Fruit fly (Drosophila melanogaster): ENCODE measurements around the gene CG18094.
A peak's percentile ranks its signal among the peaks of the same experiment; 100 is the strongest.

Gene CG18094

DNA sequence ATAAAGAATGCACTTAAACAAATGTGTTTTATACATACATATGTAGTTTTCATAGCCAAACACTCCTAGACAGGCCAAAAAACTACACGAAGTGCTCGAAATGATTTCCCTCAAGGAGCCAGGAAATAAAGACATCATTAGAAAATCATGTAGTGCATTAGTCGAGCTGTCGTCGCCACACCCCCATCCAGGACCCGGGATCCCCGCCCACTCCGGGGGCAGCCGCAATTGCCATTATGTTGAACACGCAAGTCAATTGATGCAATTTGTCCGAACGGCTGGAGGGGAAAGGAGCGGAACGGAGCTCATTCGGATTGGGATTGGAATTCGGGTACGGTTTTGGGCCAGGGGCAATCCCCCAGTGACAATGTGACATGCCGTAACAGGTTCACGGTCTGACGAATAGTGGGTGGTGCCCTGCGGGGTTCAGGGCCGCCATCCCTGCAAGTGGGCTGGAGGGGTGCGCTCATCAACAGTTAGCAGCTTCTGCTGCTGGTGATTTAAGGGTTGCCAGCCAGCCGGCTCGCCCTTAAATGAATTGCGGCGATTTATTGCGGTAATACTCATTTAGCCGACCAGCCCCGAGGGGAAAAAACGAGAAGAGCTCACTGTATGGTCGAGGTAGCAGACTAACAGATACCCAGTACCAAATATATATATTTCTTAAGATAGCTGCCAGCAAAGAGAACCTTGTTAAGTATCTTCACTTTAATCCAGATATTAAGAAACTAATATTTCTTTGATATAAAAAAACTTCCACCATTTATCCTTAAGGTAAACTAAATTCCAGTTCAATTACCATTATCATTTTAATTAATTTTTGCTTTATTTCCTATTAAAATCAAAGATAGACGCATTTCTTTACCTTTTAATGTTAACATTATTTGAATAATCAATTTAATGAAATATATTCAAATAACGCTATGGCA lies 9.4 kb upstream of the CG18094 start:
- no peak for TF ChIP-seq CG32006 (GFP tag; optimal IDR thresholded peaks at IDR 0.05)
- TF ChIP-seq CG8119 (GFP tag; IDR thresholded peaks at IDR 0.05) = no peak
- no peak for TF ChIP-seq dsx (GFP tag; optimal IDR thresholded peaks at IDR 0.05; ENCODE audit: poor library complexity, severe bottlenecking)
- TF ChIP-seq svp (GFP tag) = peak; percentile 23
- no peak for TF ChIP-seq Gug (GFP tag; IDR thresholded peaks at IDR 0.05)
- no peak for TF ChIP-seq CG8632 (GFP tag; optimal IDR thresholded peaks at IDR 0.05)
- no peak for TF ChIP-seq CG6808 (GFP tag; optimal IDR thresholded peaks at IDR 0.05)

DNA sequence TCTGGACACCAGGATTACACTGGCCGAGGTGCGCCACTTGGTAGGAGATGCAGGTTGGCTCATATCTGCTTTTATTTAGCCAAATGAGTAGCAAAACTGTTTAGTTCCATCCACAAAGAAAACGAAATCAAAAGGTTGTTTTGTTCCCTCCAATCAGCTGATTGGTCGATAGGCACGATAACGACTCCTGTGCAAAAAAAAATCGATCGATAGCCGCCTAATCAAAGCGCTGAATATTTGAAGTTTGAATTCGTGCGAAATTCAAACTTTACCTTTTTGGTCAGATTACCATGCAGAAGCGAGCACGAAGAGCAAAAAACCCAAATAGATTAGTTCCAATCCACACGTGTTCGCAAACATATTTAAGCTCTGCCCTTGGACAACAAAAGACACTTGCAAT lies 5.5 kb upstream of the CG18094 start, which contains the start of the genes CG10195 and CG13084:
Gene CG10195 (minus strand): TSS at position 167 of the 400 bp plus-strand sequence.
Gene CG13084 (plus strand): TSS at position 392 of the 400 bp plus-strand sequence.
- TF ChIP-seq CG32006 (GFP tag; optimal IDR thresholded peaks at IDR 0.05) = no peak
- no peak for TF ChIP-seq Hr39 (GFP tag; optimal IDR thresholded peaks at IDR 0.05)
- TF ChIP-seq CG6276 (GFP tag; optimal IDR thresholded peaks at IDR 0.05) = no peak
- TF ChIP-seq CG8119 (GFP tag; IDR thresholded peaks at IDR 0.05) = no peak
- TF ChIP-seq CG6163 (GFP tag; IDR thresholded peaks at IDR 0.05) = no peak
- no peak for TF ChIP-seq CG11762 (GFP tag; optimal IDR thresholded peaks at IDR 0.05; ENCODE audit: insufficient read depth)
- TF ChIP-seq spab (GFP tag; optimal IDR thresholded peaks at IDR 0.05) = no peak
- no peak for TF ChIP-seq dac (GFP tag; optimal IDR thresholded peaks at IDR 0.05)
- no peak for TF ChIP-seq OdsH (GFP tag; optimal IDR thresholded peaks at IDR 0.05)
- no peak for TF ChIP-seq Sox102F (GFP tag; optimal IDR thresholded peaks at IDR 0.05)
- TF ChIP-seq lz (GFP tag; optimal IDR thresholded peaks at IDR 0.05) = no peak
- no peak for TF ChIP-seq Hr4 (GFP tag; optimal IDR thresholded peaks at IDR 0.05)
- TF ChIP-seq CG3032 (tag; optimal IDR thresholded peaks at IDR 0.05) = no peak
- TF ChIP-seq CG8632 (GFP tag; optimal IDR thresholded peaks at IDR 0.05) = no peak
- TF ChIP-seq CG6792 (GFP tag; optimal IDR thresholded peaks at IDR 0.05) = no peak
- TF ChIP-seq eg (GFP tag; IDR thresholded peaks at IDR 0.05) = no peak
- TF ChIP-seq CG31627 (GFP tag; optimal IDR thresholded peaks at IDR 0.05) = no peak
- no peak for TF ChIP-seq CG15336 (GFP tag; IDR thresholded peaks at IDR 0.05)
- TF ChIP-seq topi (GFP tag; optimal IDR thresholded peaks at IDR 0.05) = no peak
- no peak for TF ChIP-seq Gug (GFP tag; IDR thresholded peaks at IDR 0.05)

DNA sequence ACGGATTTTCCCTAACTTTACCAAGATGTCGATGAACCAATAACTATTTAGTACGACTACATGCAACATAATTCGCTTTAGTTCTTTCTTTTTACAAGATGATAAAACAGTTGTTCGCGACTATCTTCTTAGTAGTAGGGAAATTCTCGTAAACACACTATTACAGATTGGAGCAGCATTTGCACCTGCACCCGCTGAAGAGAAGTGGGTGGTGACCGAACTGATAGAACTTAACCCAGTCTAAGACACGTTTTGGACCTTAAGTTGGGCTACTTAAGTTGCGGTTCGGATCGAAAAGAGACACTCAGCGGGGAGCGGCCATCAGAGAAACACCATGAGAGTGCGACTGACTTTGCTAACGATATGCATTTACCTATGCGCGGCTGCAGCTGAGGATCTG lies 2.9 kb upstream of the CG18094 start, which contains the start of gene CG13083:
Gene CG13083 (plus strand): TSS at position 301 of the 400 bp plus-strand sequence.
- TF ChIP-seq net (GFP tag; optimal IDR thresholded peaks at IDR 0.05) (no peak), CG6808 (GFP tag; optimal IDR thresholded peaks at IDR 0.05) (no peak), Hr39 (GFP tag; optimal IDR thresholded peaks at IDR 0.05) (no peak)

DNA sequence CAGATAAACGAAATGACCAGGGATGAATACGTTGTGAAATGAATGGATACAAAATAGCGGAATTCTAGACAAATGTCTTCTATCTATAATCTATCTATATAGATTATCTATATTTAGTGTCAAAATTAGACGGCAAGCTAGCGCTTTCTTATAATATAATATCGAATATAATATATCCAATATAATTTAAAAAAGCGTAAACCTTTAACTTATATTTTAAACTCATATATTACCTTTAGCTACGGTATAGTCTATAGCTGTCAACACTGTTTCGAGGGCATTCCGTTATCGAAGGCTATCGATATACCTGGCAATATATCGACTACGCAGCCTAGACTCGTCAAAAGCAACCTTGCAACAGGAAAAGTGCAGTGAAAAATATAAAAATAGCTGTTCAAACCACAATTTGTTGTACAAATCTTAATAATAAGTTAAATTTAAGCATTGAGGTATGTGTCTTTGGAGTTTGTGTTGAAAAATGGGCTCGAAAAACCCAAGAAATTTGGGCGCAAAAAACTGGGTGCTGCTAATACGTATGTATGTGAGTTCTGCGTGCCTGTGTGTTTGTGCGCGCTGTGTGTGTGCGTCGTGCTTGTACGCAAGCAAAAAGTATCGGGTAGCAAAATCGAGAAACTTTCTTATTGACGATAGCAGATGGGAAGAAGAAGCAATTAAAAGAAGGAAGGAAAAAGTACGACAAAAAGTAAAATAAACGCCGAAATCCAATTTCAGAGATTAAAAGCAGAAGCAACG lies 3.0 kb downstream of the CG18094 start, which contains the start of the genes swm and Ctu2:
Gene swm (plus strand): TSS at position 318 of the 753 bp plus-strand sequence.
Gene Ctu2 (minus strand): TSS at position 320 of the 753 bp plus-strand sequence.
- TF ChIP-seq achi (GFP tag; optimal IDR thresholded peaks at IDR 0.05) (peak; percentile 58), CG31627 (GFP tag; optimal IDR thresholded peaks at IDR 0.05) (peak; percentile 8), Ets21C (GFP tag; optimal IDR thresholded peaks at IDR 0.05) (no peak), CG10631 (GFP tag; optimal IDR thresholded peaks at IDR 0.05) (no peak), CG8119 (GFP tag; IDR thresholded peaks at IDR 0.05) (peak; percentile 50; the same call in 1 of the 3 replicates), acj6 (GFP tag; optimal IDR thresholded peaks at IDR 0.05) (no peak), CG6808 (GFP tag; optimal IDR thresholded peaks at IDR 0.05) (no peak), OdsH (GFP tag; optimal IDR thresholded peaks at IDR 0.05) (no peak), pdm3 (GFP tag; optimal IDR thresholded peaks at IDR 0.05) (no peak), CG3032 (tag; optimal IDR thresholded peaks at IDR 0.05) (peak; percentile 72), svp (GFP tag) (peak; percentile 71), esn (GFP tag; optimal IDR thresholded peaks at IDR 0.05) (peak; percentile 41), Gug (GFP tag; IDR thresholded peaks at IDR 0.05) (peak; percentile 42), CG15336 (GFP tag; IDR thresholded peaks at IDR 0.05) (no peak), eg (GFP tag; IDR thresholded peaks at IDR 0.05) (peak; percentile 40; the same call in 1 of the 3 replicates), net (GFP tag; optimal IDR thresholded peaks at IDR 0.05) (no peak), lz (GFP tag; optimal IDR thresholded peaks at IDR 0.05) (peak; percentile 37), Sox15 (GFP tag; optimal IDR thresholded peaks at IDR 0.05) (no peak)
